Worm (Caenorhabditis elegans): ENCODE data around the gene dhs-16.

dhs-16 gene

DNA sequence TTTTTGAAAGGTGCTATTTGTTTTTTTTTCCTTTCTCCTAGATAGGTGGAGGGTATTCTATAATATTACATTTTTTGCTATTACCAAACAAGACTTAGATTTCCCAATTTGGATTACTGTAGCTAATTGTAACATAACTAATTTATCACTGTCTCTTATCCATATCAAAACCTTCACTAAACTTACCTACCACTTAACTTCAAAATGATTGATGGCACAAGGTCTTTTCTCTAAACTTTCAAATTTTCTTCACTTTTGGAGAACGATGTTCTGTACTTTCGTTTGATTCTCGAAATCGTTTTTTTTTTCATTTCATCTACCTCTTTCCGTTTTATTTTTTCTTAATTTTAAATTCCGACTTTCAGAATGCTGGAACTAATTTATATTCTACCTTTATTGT, at the start of gene dhs-16:
Gene dhs-16, plus strand, starts transcription at position 366 of the 400 bp plus-strand sequence.
- TF ChIP-seq klf-2 (GFP tag; conservative IDR thresholded peaks at IDR 0.05) (no peak), ztf-29 (GFP tag; IDR thresholded peaks at IDR 0.05) (no peak)

DNA sequence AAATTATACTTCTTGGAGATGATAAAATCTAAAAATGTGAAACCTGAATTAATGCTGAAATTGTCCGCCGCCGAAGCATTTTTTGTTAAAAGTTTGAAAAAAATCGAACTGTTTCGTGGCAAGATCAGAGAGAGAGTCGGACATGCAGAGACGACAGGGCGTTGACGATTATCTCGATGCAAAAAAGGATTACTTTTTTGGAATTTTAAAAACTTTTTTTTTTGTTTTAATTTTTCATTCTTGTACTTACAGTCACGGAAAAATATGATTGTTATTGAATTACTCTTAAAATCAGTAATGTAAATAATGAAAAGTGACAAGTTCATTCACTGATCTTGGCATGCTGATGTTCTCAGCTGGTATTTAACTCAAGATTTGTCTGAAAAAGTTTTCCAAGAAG, 46.9 kb upstream of the dhs-16 start, which contains the start of the genes M03F8.5 and M03F8.7:
Gene M03F8.5, minus strand, starts transcription at position 101 of the 400 bp plus-strand sequence.
Gene M03F8.7, plus strand, starts transcription at position 249 of the 400 bp plus-strand sequence.
- TF ChIP-seq klf-2 (GFP tag; conservative IDR thresholded peaks at IDR 0.05): no peak
- TF ChIP-seq ref-1 (GFP tag; conservative IDR thresholded peaks at IDR 0.05): no peak
- no peak for TF ChIP-seq cog-1 (tag; optimal IDR thresholded peaks at IDR 0.05)
- no peak for TF ChIP-seq T22C8.4 (GFP tag; IDR thresholded peaks at IDR 0.05)
- no peak for TF ChIP-seq tab-1 (GFP tag; IDR thresholded peaks at IDR 0.05)
- TF ChIP-seq flt-1 (GFP tag; IDR thresholded peaks at IDR 0.05): no peak

DNA sequence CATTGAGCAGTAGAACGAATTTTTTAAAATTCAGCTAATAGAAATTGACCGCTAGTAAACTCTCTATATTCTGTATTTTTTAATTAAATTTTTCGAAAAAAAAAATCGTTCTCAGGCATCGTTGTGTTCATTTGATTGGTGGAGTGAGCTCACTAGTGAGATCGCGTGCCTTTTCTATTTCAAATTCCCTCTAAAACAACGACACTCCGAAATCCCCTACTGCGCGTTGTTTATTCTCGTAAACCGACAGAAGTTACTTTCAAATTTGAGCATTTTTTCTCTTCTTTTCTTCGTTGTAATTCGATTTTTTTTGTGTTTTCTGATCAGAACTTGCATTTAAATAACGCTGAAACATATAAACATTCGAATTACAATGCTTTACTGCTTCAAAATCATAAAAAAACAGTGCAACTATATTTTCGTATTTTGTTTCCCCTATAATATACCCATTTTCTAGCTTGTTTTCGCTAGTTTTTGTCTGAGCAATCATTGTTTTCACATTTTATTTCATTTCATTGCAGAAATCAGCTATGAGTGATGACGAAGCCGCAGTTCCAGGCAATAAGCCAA, 44.0 kb upstream of the dhs-16 start, which contains the start of gene syf-3:
Gene syf-3, plus strand, starts transcription at position 520 of the 570 bp plus-strand sequence.
- TF ChIP-seq flt-1 (GFP tag; IDR thresholded peaks at IDR 0.05) (no peak), ref-1 (GFP tag; conservative IDR thresholded peaks at IDR 0.05) (no peak), ztf-23 (GFP tag; IDR thresholded peaks at IDR 0.05) (no peak), klf-2 (GFP tag; conservative IDR thresholded peaks at IDR 0.05) (no peak), ztf-29 (GFP tag; IDR thresholded peaks at IDR 0.05) (no peak), tab-1 (GFP tag; IDR thresholded peaks at IDR 0.05) (no peak), T22C8.4 (GFP tag; IDR thresholded peaks at IDR 0.05) (no peak), cog-1 (tag; optimal IDR thresholded peaks at IDR 0.05) (no peak), med-1 (GFP tag; optimal IDR thresholded peaks at IDR 0.05; ENCODE audit: insufficient read depth) (no peak)

DNA sequence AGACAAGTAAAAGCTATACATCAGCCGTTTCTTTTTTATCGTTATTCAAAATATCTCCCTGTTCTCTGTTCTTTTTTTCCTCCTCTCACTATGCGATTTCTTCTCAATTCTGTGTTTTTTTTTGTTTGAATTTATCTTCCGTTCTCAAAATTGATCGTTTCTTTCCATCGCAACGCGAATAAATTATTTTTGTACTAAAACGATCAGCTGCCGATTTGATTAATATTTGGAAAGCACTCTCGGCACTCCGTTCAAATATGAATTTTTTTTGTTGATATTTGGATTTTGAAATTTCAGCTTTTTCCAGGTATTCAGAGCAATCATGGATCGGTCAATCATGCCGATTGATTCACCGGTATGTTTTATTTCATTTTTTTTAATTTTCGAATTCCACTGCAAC, 40.4 kb upstream of the dhs-16 start, which contains the start of gene pst-1:
Gene pst-1, plus strand, starts transcription at position 301 of the 400 bp plus-strand sequence.
- TF ChIP-seq ref-1 (GFP tag; conservative IDR thresholded peaks at IDR 0.05) (no peak), med-1 (GFP tag; optimal IDR thresholded peaks at IDR 0.05; ENCODE audit: insufficient read depth) (no peak), klf-2 (GFP tag; conservative IDR thresholded peaks at IDR 0.05) (no peak), ztf-29 (GFP tag; IDR thresholded peaks at IDR 0.05) (no peak), flt-1 (GFP tag; IDR thresholded peaks at IDR 0.05) (no peak)

DNA sequence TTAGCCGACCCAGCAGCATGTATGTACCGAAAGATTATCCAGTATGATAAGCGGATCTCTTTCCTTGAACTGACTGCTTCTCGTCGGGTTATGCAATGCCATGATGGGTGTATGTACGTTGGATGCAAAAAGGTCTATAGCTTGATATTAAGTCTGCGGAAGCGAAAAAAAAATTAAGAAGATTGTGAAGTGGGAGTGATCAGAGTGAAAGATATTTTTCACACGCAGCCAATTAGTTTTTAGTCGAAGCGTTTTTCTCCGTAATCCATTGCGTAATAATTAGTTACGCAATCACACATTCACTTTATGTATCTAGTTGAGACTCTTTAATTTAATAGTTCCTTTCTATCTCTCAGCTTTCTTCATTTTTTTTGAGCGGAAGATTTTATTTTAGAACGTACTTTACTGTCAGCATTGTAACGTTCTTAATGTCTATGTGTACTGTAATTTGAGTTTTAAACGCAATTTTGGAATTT, 33.8 kb upstream of the dhs-16 start:
- TF ChIP-seq flt-1 (GFP tag; IDR thresholded peaks at IDR 0.05) (no peak), ztf-23 (GFP tag; IDR thresholded peaks at IDR 0.05) (no peak), cog-1 (tag; optimal IDR thresholded peaks at IDR 0.05) (no peak), ref-1 (GFP tag; conservative IDR thresholded peaks at IDR 0.05) (no peak), T22C8.4 (GFP tag; IDR thresholded peaks at IDR 0.05) (no peak), med-1 (GFP tag; optimal IDR thresholded peaks at IDR 0.05; ENCODE audit: insufficient read depth) (no peak), ztf-29 (GFP tag; IDR thresholded peaks at IDR 0.05) (no peak), tab-1 (GFP tag; IDR thresholded peaks at IDR 0.05) (no peak), klf-2 (GFP tag; conservative IDR thresholded peaks at IDR 0.05) (no peak)

DNA sequence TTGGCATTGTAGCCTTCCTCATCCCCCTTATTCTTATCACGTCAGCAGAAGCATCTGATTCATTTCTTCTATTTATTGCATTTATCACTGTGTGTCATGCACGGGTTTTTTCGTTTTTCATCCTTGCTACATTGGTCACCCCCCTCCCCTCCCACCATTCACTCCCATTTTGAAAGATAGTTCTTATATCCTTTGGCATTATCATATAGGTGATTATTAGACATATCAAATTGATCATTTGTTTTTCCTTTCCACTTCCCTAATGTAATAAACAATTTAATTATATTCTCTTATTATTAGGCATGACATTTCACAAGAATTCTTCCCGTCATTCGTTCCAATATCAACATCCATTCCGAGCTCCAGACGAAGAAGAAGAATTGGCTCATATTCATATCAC, 32.4 kb upstream of the dhs-16 start, which contains the start of gene M03F8.1:
Gene M03F8.1, plus strand, starts transcription at position 301 of the 400 bp plus-strand sequence.
- TF ChIP-seq ztf-29 (GFP tag; IDR thresholded peaks at IDR 0.05) (no peak), T22C8.4 (GFP tag; IDR thresholded peaks at IDR 0.05) (no peak), med-1 (GFP tag; optimal IDR thresholded peaks at IDR 0.05; ENCODE audit: insufficient read depth) (no peak), ztf-23 (GFP tag; IDR thresholded peaks at IDR 0.05) (no peak), flt-1 (GFP tag; IDR thresholded peaks at IDR 0.05) (no peak)

DNA sequence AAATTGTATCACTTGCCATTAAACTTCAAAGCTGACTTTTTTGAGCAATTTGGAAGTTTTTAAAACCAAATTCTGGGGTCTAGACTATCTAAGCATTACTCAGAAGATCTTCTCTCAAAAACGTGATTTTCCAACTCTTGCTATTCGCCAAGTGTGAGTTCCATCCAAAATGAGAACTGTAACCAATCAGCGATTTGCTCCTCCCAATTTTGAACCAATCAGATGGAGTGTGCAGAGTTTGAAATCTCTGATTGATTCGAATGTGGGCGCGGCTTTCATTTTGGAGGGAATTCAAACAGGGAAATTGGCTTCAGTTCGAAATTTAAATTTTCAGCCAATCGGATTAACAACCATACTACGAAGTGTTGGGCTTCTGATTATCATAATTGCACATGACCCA, 30.5 kb upstream of the dhs-16 start:
- TF ChIP-seq flt-1 (GFP tag; IDR thresholded peaks at IDR 0.05) (no peak), klf-2 (GFP tag; conservative IDR thresholded peaks at IDR 0.05) (no peak), tab-1 (GFP tag; IDR thresholded peaks at IDR 0.05) (no peak), T22C8.4 (GFP tag; IDR thresholded peaks at IDR 0.05) (no peak), cog-1 (tag; optimal IDR thresholded peaks at IDR 0.05) (no peak), med-1 (GFP tag; optimal IDR thresholded peaks at IDR 0.05; ENCODE audit: insufficient read depth) (no peak), ztf-23 (GFP tag; IDR thresholded peaks at IDR 0.05) (no peak), ztf-29 (GFP tag; IDR thresholded peaks at IDR 0.05) (no peak), ref-1 (GFP tag; conservative IDR thresholded peaks at IDR 0.05) (no peak)

DNA sequence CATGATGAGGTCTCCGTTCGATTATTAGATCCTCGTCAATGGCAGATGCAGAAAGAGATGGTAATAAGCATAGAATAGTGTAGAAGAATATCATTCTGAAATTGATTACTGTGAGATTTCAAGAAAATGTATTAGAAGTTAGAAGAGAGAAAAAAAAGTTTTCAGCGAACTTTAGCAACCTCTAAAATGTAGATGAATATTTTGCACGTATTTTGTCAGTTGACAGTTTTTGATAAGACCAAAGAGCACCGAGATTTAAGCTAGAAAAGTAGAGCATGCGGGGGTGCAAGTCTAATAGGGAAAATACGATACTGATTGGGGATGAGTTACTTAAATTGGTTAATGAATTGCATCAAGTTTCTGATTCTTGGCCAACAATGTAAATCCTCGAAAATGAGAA, 28.8 kb upstream of the dhs-16 start, which contains the start of gene M03F8.6:
Gene M03F8.6, minus strand, starts transcription at position 101 of the 400 bp plus-strand sequence.
- TF ChIP-seq med-1 (GFP tag; optimal IDR thresholded peaks at IDR 0.05; ENCODE audit: insufficient read depth) (no peak), klf-2 (GFP tag; conservative IDR thresholded peaks at IDR 0.05) (no peak)

DNA sequence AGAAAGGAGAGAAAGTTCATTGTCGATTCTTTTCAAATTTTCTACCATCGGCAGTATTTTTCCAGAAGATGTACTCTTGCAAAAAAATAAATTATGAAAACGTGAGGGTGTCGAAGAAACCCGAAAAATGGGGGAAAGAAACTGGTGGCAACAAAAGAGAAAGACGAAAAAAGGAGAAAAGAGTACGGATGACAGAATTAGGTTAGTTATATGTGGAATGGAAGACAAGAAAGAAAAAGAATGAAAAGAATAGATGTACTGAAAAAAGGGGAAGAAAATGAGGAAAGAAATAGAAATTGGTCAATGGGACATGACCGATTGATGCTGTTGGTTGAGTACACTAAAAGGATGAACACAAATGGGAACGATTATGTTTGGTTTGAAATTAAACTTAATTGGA, 27.9 kb upstream of the dhs-16 start:
- TF ChIP-seq T22C8.4 (GFP tag; IDR thresholded peaks at IDR 0.05): no peak
- TF ChIP-seq klf-2 (GFP tag; conservative IDR thresholded peaks at IDR 0.05): no peak
- TF ChIP-seq ref-1 (GFP tag; conservative IDR thresholded peaks at IDR 0.05): no peak
- TF ChIP-seq ztf-23 (GFP tag; IDR thresholded peaks at IDR 0.05): no peak
- TF ChIP-seq tab-1 (GFP tag; IDR thresholded peaks at IDR 0.05): no peak
- no peak for TF ChIP-seq med-1 (GFP tag; optimal IDR thresholded peaks at IDR 0.05; ENCODE audit: insufficient read depth)
- no peak for TF ChIP-seq cog-1 (tag; optimal IDR thresholded peaks at IDR 0.05)
- no peak for TF ChIP-seq flt-1 (GFP tag; IDR thresholded peaks at IDR 0.05)
- TF ChIP-seq ztf-29 (GFP tag; IDR thresholded peaks at IDR 0.05): no peak

DNA sequence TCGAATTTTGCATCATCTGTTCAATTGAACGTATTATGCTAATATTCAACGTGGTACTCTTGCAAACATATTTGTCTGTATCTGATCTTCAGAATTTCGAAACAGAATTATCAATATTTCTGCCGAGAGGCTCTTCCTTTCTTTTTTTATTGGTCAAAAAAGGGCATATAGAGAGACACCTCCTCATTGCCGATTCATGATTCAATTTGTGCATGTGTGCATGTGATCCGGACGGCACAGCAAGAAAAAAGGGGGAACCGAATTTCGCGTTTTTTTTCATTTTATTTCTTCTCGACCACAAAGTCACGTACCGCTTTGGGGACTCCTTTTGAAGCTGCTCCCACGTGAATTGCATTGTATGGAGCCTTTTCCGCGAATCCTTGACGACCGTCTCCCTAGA, 22.0 kb upstream of the dhs-16 start, which contains the start of gene mcp-1:
Gene mcp-1, plus strand, starts transcription at position 292 of the 400 bp plus-strand sequence.
- TF ChIP-seq tab-1 (GFP tag; IDR thresholded peaks at IDR 0.05) (no peak), ztf-23 (GFP tag; IDR thresholded peaks at IDR 0.05) (no peak), cog-1 (tag; optimal IDR thresholded peaks at IDR 0.05) (no peak), ztf-29 (GFP tag; IDR thresholded peaks at IDR 0.05) (no peak), klf-2 (GFP tag; conservative IDR thresholded peaks at IDR 0.05) (no peak), T22C8.4 (GFP tag; IDR thresholded peaks at IDR 0.05) (no peak), flt-1 (GFP tag; IDR thresholded peaks at IDR 0.05) (no peak), med-1 (GFP tag; optimal IDR thresholded peaks at IDR 0.05; ENCODE audit: insufficient read depth) (no peak), ref-1 (GFP tag; conservative IDR thresholded peaks at IDR 0.05) (no peak)
